Fruit fly (Drosophila melanogaster): ENCODE measurements around the gene Vha26.

Gene Vha26

dm6 chr3R:5613114-5613443, 21.5 kb downstream of the Vha26 start, which contains the start of gene Atu (continued):
- TF ChIP-seq CG17328 (GFP tag; IDR thresholded peaks at IDR 0.05) = no peak
- peak; percentile 52 for TF ChIP-seq Nf-YC (tag; optimal IDR thresholded peaks at IDR 0.05)
- peak; percentile 33 for TF ChIP-seq CG8924 (tag; optimal IDR thresholded peaks at IDR 0.05)
- TF ChIP-seq CG18619 (GFP tag; optimal IDR thresholded peaks at IDR 0.05) = no peak
- TF ChIP-seq eyg (GFP tag; optimal IDR thresholded peaks at IDR 0.05) = no peak
- no peak for TF ChIP-seq CG42726 (GFP tag; IDR thresholded peaks at IDR 0.05; ENCODE audit: partially characterized antibody)
- TF ChIP-seq Bteb2 (GFP tag; optimal IDR thresholded peaks at IDR 0.05) = no peak
- TF ChIP-seq bigmax (GFP tag; optimal IDR thresholded peaks at IDR 0.05) = no peak
- TF ChIP-seq Dip3 (GFP tag; optimal IDR thresholded peaks at IDR 0.05) = peak; percentile 2
- TF ChIP-seq CG30020 (tag; optimal IDR thresholded peaks at IDR 0.05) = peak; percentile 58
- no peak for TF ChIP-seq CG6272 (GFP tag; IDR thresholded peaks at IDR 0.05)
- no peak for TF ChIP-seq fu2 (GFP tag; optimal IDR thresholded peaks at IDR 0.05)
- no peak for TF ChIP-seq Hr39 (optimal IDR thresholded peaks at IDR 0.05)
- peak; percentile 62 for TF ChIP-seq row (GFP tag; IDR thresholded peaks at IDR 0.05)
- TF ChIP-seq CG1792 (GFP tag; optimal IDR thresholded peaks at IDR 0.05) = peak; percentile 99
- no peak for TF ChIP-seq pan (optimal IDR thresholded peaks at IDR 0.05)
- peak in 1 of 2 experiments; percentile 17 for TF ChIP-seq pan (GFP tag; optimal IDR thresholded peaks at IDR 0.05 in 1 of 2, IDR thresholded peaks at IDR 0.05 in 1 of 2)
- TF ChIP-seq sd (tag; optimal IDR thresholded peaks at IDR 0.05) = peak; percentile 63
- no peak for TF ChIP-seq CG7745 (tag; optimal IDR thresholded peaks at IDR 0.05)
- no peak for TF ChIP-seq bab2 (GFP tag; optimal IDR thresholded peaks at IDR 0.05)
- no peak for TF ChIP-seq grn (GFP tag; optimal IDR thresholded peaks at IDR 0.05)
- no peak for TF ChIP-seq Nf-YA (GFP tag; IDR thresholded peaks at IDR 0.05)
- no peak for TF ChIP-seq CG6854 (GFP tag; optimal IDR thresholded peaks at IDR 0.05)
- peak; percentile 74 for TF ChIP-seq CG12659 (GFP tag; optimal IDR thresholded peaks at IDR 0.05)
- TF ChIP-seq Dp (GFP tag; optimal IDR thresholded peaks at IDR 0.05) = peak; percentile 38
- TF ChIP-seq sob (GFP tag; IDR thresholded peaks at IDR 0.05) = peak; percentile 52
- TF ChIP-seq CG14050 (GFP tag; IDR thresholded peaks at IDR 0.05) = no peak
- no peak for TF ChIP-seq CG1233 (GFP tag; optimal IDR thresholded peaks at IDR 0.05)
- TF ChIP-seq CG32767 (GFP tag; IDR thresholded peaks at IDR 0.05) = no peak
- no peak for TF ChIP-seq CG11723 (GFP tag; optimal IDR thresholded peaks at IDR 0.05)
- peak; percentile 32 for TF ChIP-seq CG10979 (tag; optimal IDR thresholded peaks at IDR 0.05)
- TF ChIP-seq CG14667 (GFP tag; IDR thresholded peaks at IDR 0.05) = no peak
- no peak for TF ChIP-seq en (GFP tag; optimal IDR thresholded peaks at IDR 0.05)
- peak; percentile 8 for TF ChIP-seq sqz (GFP tag; optimal IDR thresholded peaks at IDR 0.05)
- no peak for TF ChIP-seq CG12071 (GFP tag; optimal IDR thresholded peaks at IDR 0.05)
- TF ChIP-seq zen (tag; optimal IDR thresholded peaks at IDR 0.05) = peak; percentile 26
- no peak for TF ChIP-seq h (optimal IDR thresholded peaks at IDR 0.05)
- TF ChIP-seq CG2202 (tag; optimal IDR thresholded peaks at IDR 0.05) = no peak
- TF ChIP-seq CG34422 (GFP tag; IDR thresholded peaks at IDR 0.05) = peak; percentile 39; the same call in 1 of the 3 replicates
- peak; percentile 84 for TF ChIP-seq CG7963 (GFP tag; IDR thresholded peaks at IDR 0.05; ENCODE audit: partially characterized antibody)
- peak; percentile 92 for TF ChIP-seq Doc3 (GFP tag; IDR thresholded peaks at IDR 0.05; ENCODE audit: partially characterized antibody)
- TF ChIP-seq CG10366 (GFP tag; IDR thresholded peaks at IDR 0.05) = no peak
- no peak for TF ChIP-seq Blimp-1 (GFP tag; optimal IDR thresholded peaks at IDR 0.05)
- TF ChIP-seq CG31365 (tag; optimal IDR thresholded peaks at IDR 0.05) = no peak
- no peak for TF ChIP-seq CG11504 (tag; optimal IDR thresholded peaks at IDR 0.05)
- peak; percentile 51 for TF ChIP-seq CG7928 (GFP tag; optimal IDR thresholded peaks at IDR 0.05)
- TF ChIP-seq Gsc (GFP tag; IDR thresholded peaks at IDR 0.05) = no peak
- no peak for TF ChIP-seq CG10431 (GFP tag; optimal IDR thresholded peaks at IDR 0.05)
- peak; percentile 3 for TF ChIP-seq Fer1 (GFP tag; optimal IDR thresholded peaks at IDR 0.05)
- TF ChIP-seq sima (GFP tag; optimal IDR thresholded peaks at IDR 0.05) = no peak
- TF ChIP-seq Lim3 (GFP tag; IDR thresholded peaks at IDR 0.05) = no peak
- TF ChIP-seq CG8944 (GFP tag; optimal IDR thresholded peaks at IDR 0.05) = no peak
- TF ChIP-seq fd102C (GFP tag; optimal IDR thresholded peaks at IDR 0.05) = no peak

Measured in whole organism, embryonic.